Fruit fly (Drosophila melanogaster) whole organism, embryonic: ENCODE measurements around the gene mus101.

Experiments used
- CG10462 ChIP-seq: fragments of 200-800 bp; sonication (Bioruptor generic); optimal IDR thresholded peaks from 2 replicates; lab custom pipeline; 2016; ENCODE audit warnings: missing biosample characterization, missing genetic modification characterization
- CG12155 ChIP-seq: fragments of 200-800 bp; sonication (Bioruptor generic); optimal IDR thresholded peaks from 3 replicates; lab custom pipeline; 2016; ENCODE audit warnings: missing biosample characterization, missing genetic modification characterization
- CG12659 ChIP-seq: fragments of 200-800 bp; sonication (Bioruptor generic); optimal IDR thresholded peaks from 3 replicates; lab custom pipeline; 2017; ENCODE audit warnings: mild to moderate bottlenecking, missing biosample characterization, missing genetic modification reagents, missing genetic modification characterization
- CG14965 ChIP-seq: fragments of 200-800 bp; sonication (Bioruptor generic); optimal IDR thresholded peaks from 2 replicates; lab custom pipeline; 2016; ENCODE audit warnings: missing biosample characterization, missing genetic modification characterization, borderline replicate concordance
- CG15011 ChIP-seq: fragments of 200-800 bp; sonication (Bioruptor generic); optimal IDR thresholded peaks from 3 replicates; lab custom pipeline; 2018; ENCODE audit warnings: missing biosample characterization, mild to moderate bottlenecking, missing genetic modification characterization
- CG15269 ChIP-seq: fragments of 200-800 bp; sonication (Bioruptor generic); optimal IDR thresholded peaks from 2 replicates; lab custom pipeline; 2018; ENCODE audit warnings: missing biosample characterization, mild to moderate bottlenecking, missing genetic modification characterization, moderate library complexity
- CG15479 ChIP-seq: fragments of 200-800 bp; sonication (Bioruptor generic); optimal IDR thresholded peaks from 3 replicates; lab custom pipeline; 2019; ENCODE audit warnings: missing biosample characterization, mild to moderate bottlenecking, missing genetic modification characterization, moderate library complexity
- CG1602 ChIP-seq: fragments of 200-800 bp; sonication (Bioruptor generic); optimal IDR thresholded peaks from 3 replicates; lab custom pipeline; 2016; ENCODE audit warnings: missing biosample characterization, missing genetic modification characterization
- CG17612 ChIP-seq: fragments of 200-800 bp; sonication (Bioruptor generic); IDR thresholded peaks from 2 replicates; pipeline ENCODE4 v1.3.6; 2022; ENCODE audit warnings: missing biosample characterization, missing genetic modification characterization
- CG32772 ChIP-seq: fragments of 200-800 bp; sonication (Bioruptor generic); IDR thresholded peaks from 2 replicates; pipeline ENCODE4 v1.3.6; 2022; ENCODE audit warnings: missing biosample characterization, missing genetic modification characterization
- CG3407 ChIP-seq: fragments of 200-800 bp; sonication (Bioruptor generic); optimal IDR thresholded peaks from 2 replicates; lab custom pipeline; 2018; ENCODE audit warnings: missing biosample characterization, mild to moderate bottlenecking, missing genetic modification characterization
- CG34376 ChIP-seq: fragments of 200-800 bp; sonication (Bioruptor generic); optimal IDR thresholded peaks from 2 replicates; lab custom pipeline; 2018; ENCODE audit warnings: missing biosample characterization, mild to moderate bottlenecking, missing genetic modification characterization
- CG3995 ChIP-seq: fragments of 200-800 bp; sonication (Bioruptor generic); optimal IDR thresholded peaks from 3 replicates; lab custom pipeline; 2016; ENCODE audit warnings: missing biosample characterization, missing genetic modification characterization
- CG4820 ChIP-seq: fragments of 200-800 bp; sonication (Bioruptor generic); optimal IDR thresholded peaks from 3 replicates; lab custom pipeline; 2016; ENCODE audit warnings: missing biosample characterization, missing genetic modification characterization
- CG7271 ChIP-seq: fragments of 200-800 bp; sonication (Bioruptor generic); optimal IDR thresholded peaks from 2 replicates; lab custom pipeline; 2018; ENCODE audit warnings: missing biosample characterization, mild to moderate bottlenecking, missing genetic modification characterization, moderate library complexity
- CG8281 ChIP-seq: fragments of 200-800 bp; sonication (Bioruptor generic); optimal IDR thresholded peaks from 2 replicates; lab custom pipeline; 2018; ENCODE audit warnings: missing biosample characterization, mild to moderate bottlenecking, missing genetic modification characterization, moderate library complexity
- CG8765 ChIP-seq: fragments of 200-800 bp; sonication (Bioruptor generic); IDR thresholded peaks from 2 replicates; pipeline ENCODE4 v1.3.6; 2022; ENCODE audit warnings: missing biosample characterization, missing genetic modification characterization
- CG9876 ChIP-seq: fragments of 200-800 bp; sonication (Bioruptor generic); optimal IDR thresholded peaks from 2 replicates; lab custom pipeline; 2016; ENCODE audit warnings: missing biosample characterization, missing genetic modification characterization
- Dip3 ChIP-seq: fragments of 200-800 bp; sonication (Bioruptor generic); optimal IDR thresholded peaks from 3 replicates; lab custom pipeline; 2016; ENCODE audit warnings: missing biosample characterization, missing genetic modification characterization
- HLH54F ChIP-seq: fragments of 200-800 bp; sonication (Bioruptor generic); optimal IDR thresholded peaks from 3 replicates; lab custom pipeline; 2016; ENCODE audit warnings: missing biosample characterization, missing genetic modification characterization
- HLHmδ ChIP-seq: fragments of 200-800 bp; sonication (Bioruptor generic); optimal IDR thresholded peaks from 2 replicates; lab custom pipeline; 2018; ENCODE audit warnings: missing biosample characterization, mild to moderate bottlenecking, missing genetic modification characterization, moderate library complexity
- Hr3 ChIP-seq: fragments of 200-800 bp; sonication (Bioruptor generic); optimal IDR thresholded peaks from 3 replicates; lab custom pipeline; 2016; ENCODE audit warnings: missing biosample characterization, missing genetic modification characterization
- Hr39 ChIP-seq: fragments of >200 bp; optimal IDR thresholded peaks from 2 replicates; lab custom pipeline; 2017
- Hr51 ChIP-seq, 2 experiments: fragments of 200-800 bp; sonication (Bioruptor generic); optimal IDR thresholded peaks; 2 replicates in 1 of 2; 3 replicates in 1 of 2; lab custom pipeline; 2016 to 2018; ENCODE audit warnings: missing biosample characterization in 2 of 2, missing genetic modification characterization in 2 of 2, mild to moderate bottlenecking in 1 of 2, moderate library complexity in 1 of 2
- Lhr ChIP-seq: fragments of 200-800 bp; sonication (Bioruptor generic); optimal IDR thresholded peaks from 3 replicates; lab custom pipeline; 2017; ENCODE audit warnings: mild to moderate bottlenecking, missing biosample characterization, missing genetic modification reagents, missing genetic modification characterization
- Mad ChIP-seq: fragments of 200-800 bp; sonication (Bioruptor generic); optimal IDR thresholded peaks from 2 replicates; lab custom pipeline; 2016; ENCODE audit warnings: missing biosample characterization, missing genetic modification characterization
- Max ChIP-seq: fragments of 200-800 bp; sonication (Bioruptor generic); optimal IDR thresholded peaks from 2 replicates; lab custom pipeline; 2016; ENCODE audit warnings: missing biosample characterization, mild to moderate bottlenecking, missing genetic modification characterization
- Nf-YA ChIP-seq: fragments of 200-800 bp; sonication (Bioruptor generic); IDR thresholded peaks from 2 replicates; pipeline ENCODE4 v1.3.6; 2022; ENCODE audit warnings: missing biosample characterization, missing genetic modification characterization
- Oli ChIP-seq: fragments of 200-800 bp; sonication (Bioruptor generic); optimal IDR thresholded peaks from 2 replicates; lab custom pipeline; 2018; ENCODE audit warnings: missing biosample characterization, mild to moderate bottlenecking, missing genetic modification characterization, moderate library complexity
- Six4 ChIP-seq: fragments of 200-800 bp; sonication (Bioruptor generic); optimal IDR thresholded peaks from 2 replicates; lab custom pipeline; 2016; ENCODE audit warnings: missing biosample characterization, missing genetic modification characterization
- Stat92E ChIP-seq, 3 experiments: fragments of >200 bp in 2 of 3; fragments of 200-800 bp in 1 of 3; sonication (Bioruptor generic) in 1 of 3; optimal IDR thresholded peaks; 2 replicates each; lab custom pipeline; 2017 to 2019; ENCODE audit warnings: missing biosample characterization in 3 of 3, missing genetic modification characterization in 3 of 3, mild to moderate bottlenecking in 1 of 3, moderate library complexity in 1 of 3
- ara ChIP-seq: fragments of 200-800 bp; sonication (Bioruptor generic); IDR thresholded peaks from 2 replicates; pipeline ENCODE4 v1.3.6; 2022; ENCODE audit warnings: missing biosample characterization, missing genetic modification characterization
- bsh ChIP-seq, 2 experiments: fragments of 200-800 bp; sonication (Bioruptor generic); optimal IDR thresholded peaks; 2 replicates each; lab custom pipeline; 2017 to 2018; ENCODE audit warnings: mild to moderate bottlenecking in 2 of 2, missing biosample characterization in 2 of 2, missing genetic modification characterization in 2 of 2, moderate library complexity in 1 of 2
- cato ChIP-seq: fragments of 200-800 bp; sonication (Bioruptor generic); optimal IDR thresholded peaks from 2 replicates; lab custom pipeline; 2016; ENCODE audit warnings: missing biosample characterization, missing genetic modification characterization, borderline replicate concordance
- crol ChIP-seq: fragments of 200-800 bp; sonication (Bioruptor generic); IDR thresholded peaks from 2 replicates; pipeline ENCODE4 v1.3.6; 2022; ENCODE audit warnings: missing biosample characterization, missing genetic modification characterization
- dmrt99B ChIP-seq: fragments of 200-800 bp; sonication (Bioruptor generic); optimal IDR thresholded peaks from 2 replicates; lab custom pipeline; 2018; ENCODE audit warnings: missing biosample characterization, mild to moderate bottlenecking, missing genetic modification characterization, moderate library complexity
- ems ChIP-seq: fragments of 200-800 bp; sonication (Bioruptor generic); optimal IDR thresholded peaks from 3 replicates; lab custom pipeline; 2016; ENCODE audit warnings: missing biosample characterization, missing genetic modification characterization
- gcm ChIP-seq: fragments of 200-800 bp; sonication (Bioruptor generic); optimal IDR thresholded peaks from 2 replicates; lab custom pipeline; 2019; ENCODE audit warnings: missing biosample characterization, mild to moderate bottlenecking, missing genetic modification characterization, moderate library complexity
- gem ChIP-seq: fragments of 200-800 bp; sonication (Bioruptor generic); optimal IDR thresholded peaks from 2 replicates; lab custom pipeline; 2019; ENCODE audit warnings: missing biosample characterization, mild to moderate bottlenecking, missing genetic modification characterization, moderate library complexity
- grn ChIP-seq: fragments of 200-800 bp; sonication (Bioruptor generic); optimal IDR thresholded peaks from 3 replicates; lab custom pipeline; 2017; ENCODE audit warnings: missing biosample characterization, missing genetic modification characterization
- lab ChIP-seq: fragments of 200-800 bp; sonication (Bioruptor generic); optimal IDR thresholded peaks from 3 replicates; lab custom pipeline; 2017; ENCODE audit warnings: missing biosample characterization, missing genetic modification characterization, mild to moderate bottlenecking, moderate library complexity, missing genetic modification reagents
- oc ChIP-seq: fragments of 200-800 bp; sonication (Bioruptor generic); optimal IDR thresholded peaks from 2 replicates; lab custom pipeline; 2018; ENCODE audit warnings: missing biosample characterization, mild to moderate bottlenecking, missing genetic modification characterization, moderate library complexity
- ranshi ChIP-seq: fragments of 200-800 bp; sonication (Bioruptor generic); IDR thresholded peaks from 2 replicates; pipeline ENCODE4 v1.3.6; 2022; ENCODE audit warnings: missing biosample characterization, missing genetic modification characterization
- salm ChIP-seq: fragments of 200-800 bp; sonication (Bioruptor generic); optimal IDR thresholded peaks from 2 replicates; lab custom pipeline; 2018; ENCODE audit warnings: missing biosample characterization, mild to moderate bottlenecking, missing genetic modification characterization
- sug ChIP-seq: fragments of 200-800 bp; optimal IDR thresholded peaks from 2 replicates; lab custom pipeline; 2019; ENCODE audit warnings: missing biosample characterization, mild to moderate bottlenecking, missing genetic modification characterization, moderate library complexity
- trem ChIP-seq: fragments of 200-800 bp; optimal IDR thresholded peaks from 3 replicates; lab custom pipeline; 2019; ENCODE audit warnings: missing biosample characterization, mild to moderate bottlenecking, missing genetic modification characterization, moderate library complexity
- trh ChIP-seq: fragments of 200-800 bp; sonication (Bioruptor generic); optimal IDR thresholded peaks from 2 replicates; lab custom pipeline; 2016; ENCODE audit warnings: missing biosample characterization, missing genetic modification characterization
- vfl ChIP-seq: fragments of 200-800 bp; sonication (Bioruptor generic); optimal IDR thresholded peaks from 2 replicates; lab custom pipeline; 2016; ENCODE audit warnings: missing biosample characterization, missing genetic modification characterization
- wor ChIP-seq: fragments of 200-800 bp; sonication (Bioruptor generic); IDR thresholded peaks from 2 replicates; pipeline ENCODE4 v1.3.6; 2022; ENCODE audit warnings: missing biosample characterization, missing genetic modification characterization

mus101 gene

DNA sequence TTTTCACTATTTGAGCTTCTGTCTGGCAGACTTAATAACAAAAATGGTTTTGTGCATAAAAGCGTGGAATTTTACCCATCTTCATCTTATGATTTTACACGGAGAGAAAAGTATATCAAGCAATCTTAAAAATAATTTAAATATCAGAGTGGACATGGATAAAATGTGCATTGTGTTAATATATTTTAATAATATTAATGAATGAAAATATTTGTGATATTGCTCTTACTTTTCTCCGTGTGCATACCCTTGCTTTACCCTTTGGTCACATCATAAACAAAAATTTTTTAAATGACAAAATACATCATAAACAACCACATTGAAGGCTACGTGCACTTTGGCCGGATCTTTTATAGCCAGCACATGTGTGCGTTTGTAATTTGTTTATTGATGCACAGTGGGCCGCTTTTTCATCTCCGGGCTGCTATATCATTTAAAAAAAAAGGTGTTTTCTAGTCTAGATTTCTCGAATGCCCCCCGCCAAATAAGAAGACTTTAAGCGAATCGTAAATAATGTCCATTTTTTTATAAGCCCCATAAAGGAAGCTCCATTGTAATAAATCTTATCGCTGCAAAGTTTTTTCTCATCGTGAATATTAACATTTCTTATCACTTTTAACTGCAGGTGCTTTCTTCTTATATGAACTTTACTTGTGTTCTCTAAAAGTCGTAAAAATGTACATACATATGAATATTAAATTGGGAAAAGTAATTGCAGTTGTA lies 42.5 kb downstream of the mus101 start (continued):
- TF ChIP-seq gcm (GFP tag; lab: Kevin White, UChicago) (no peak), ranshi (peak; percentile 29; the same call in 1 of the 2 replicates), bsh (GFP tag; optimal IDR thresholded peaks at IDR 0.05; lab: Kevin White, UChicago) (peak in 1 of 2 experiments; percentile 65), CG9876 (GFP tag; lab: Kevin White, UChicago) (no peak), Mad (no peak), CG32772 (GFP tag; lab: Robert Waterston, UW) (peak; percentile 40), oc (tag; lab: Kevin White, UChicago) (peak; percentile 36), Six4 (GFP tag; lab: Kevin White, UChicago) (no peak), CG15269 (tag; lab: Kevin White, UChicago) (peak; percentile 72), salm (tag; lab: Kevin White, UChicago) (peak; percentile 27), CG15479 (GFP tag; lab: Kevin White, UChicago) (no peak), CG10462 (no peak), wor (GFP tag; lab: Robert Waterston, UW) (peak; percentile 18; the same call in 1 of the 2 replicates), Hr51 (GFP tag; optimal IDR thresholded peaks at IDR 0.05; lab: Kevin White, UChicago) (peak in 1 of 2 experiments; percentile 63), HLHmδ (GFP tag; lab: Kevin White, UChicago) (no peak), CG3995 (GFP tag; lab: Kevin White, UChicago) (no peak), Nf-YA (GFP tag; lab: Robert Waterston, UW) (0 out of 2 replicates have a peak, but pooled peaks have one; percentile 46), ara (GFP tag; lab: Robert Waterston, UW) (peak; percentile 62), CG12659 (GFP tag; lab: Kevin White, UChicago) (peak; percentile 38), dmrt99B (tag; lab: Kevin White, UChicago) (peak; percentile 70), ems (GFP tag; lab: Kevin White, UChicago) (no peak), vfl (GFP tag; lab: Kevin White, UChicago) (no peak), Hr3 (GFP tag; lab: Kevin White, UChicago) (no peak), CG15011 (GFP tag; lab: Kevin White, UChicago) (no peak), CG8765 (GFP tag; lab: Robert Waterston, UW) (no peak), sug (peak; percentile 23), Hr39 (lab: Kevin White, UChicago) (no peak), HLH54F (GFP tag; lab: Kevin White, UChicago) (no peak), CG17612 (GFP tag; lab: Robert Waterston, UW) (no peak), CG4820 (GFP tag; lab: Kevin White, UChicago) (peak; percentile 34), trh (GFP tag; lab: Kevin White, UChicago) (no peak), Max (no peak), CG1602 (GFP tag; lab: Kevin White, UChicago) (peak; percentile 15), Stat92E (GFP tag; optimal IDR thresholded peaks at IDR 0.05; lab: Kevin White, UChicago) (no peak), gem (tag; lab: Kevin White, UChicago) (peak; percentile 75), CG14965 (GFP tag; lab: Kevin White, UChicago) (no peak), grn (no peak), Dip3 (GFP tag; lab: Kevin White, UChicago) (no peak), CG34376 (GFP tag; lab: Kevin White, UChicago) (no peak), lab (GFP tag; lab: Kevin White, UChicago) (peak; percentile 55), CG8281 (tag; lab: Kevin White, UChicago) (peak; percentile 9), CG3407 (GFP tag; lab: Kevin White, UChicago) (no peak), cato (GFP tag; lab: Kevin White, UChicago) (no peak), trem (tag; lab: Kevin White, UChicago) (peak; percentile 13), Oli (tag; lab: Kevin White, UChicago) (peak; percentile 38), CG7271 (no peak), crol (no peak), CG12155 (GFP tag; lab: Kevin White, UChicago) (peak; percentile 2), Lhr (no peak)
